Worm (Caenorhabditis elegans): ENCODE measurements around the gene tig-2.

- TF ChIP-seq ceh-16 (tag; optimal IDR thresholded peaks at IDR 0.05), result no peak
- no peak for TF ChIP-seq snpc-4 (tag; optimal IDR thresholded peaks at IDR 0.05)
- TF ChIP-seq nhr-11 (tag; optimal IDR thresholded peaks at IDR 0.05), result no peak
- TF ChIP-seq zag-1 (tag; optimal IDR thresholded peaks at IDR 0.05), result no peak
- no peak for TF ChIP-seq ama-1 (optimal IDR thresholded peaks at IDR 0.05)
- TF ChIP-seq mab-5 (tag; optimal IDR thresholded peaks at IDR 0.05), result no peak
- TF ChIP-seq unc-62 (GFP tag; optimal IDR thresholded peaks at IDR 0.05), result no peak
- no peak for TF ChIP-seq ztf-11 (tag; optimal IDR thresholded peaks at IDR 0.05)
- TF ChIP-seq R02D3.7 (tag; optimal IDR thresholded peaks at IDR 0.05), result no peak
- TF ChIP-seq ZK546.5 (tag; optimal IDR thresholded peaks at IDR 0.05), result no peak
Measured at ce11 chrV:4710464-4710863, 19.5 kb downstream of the tig-2 start, which contains the start of gene oac-24.
